Worm (Caenorhabditis elegans): ENCODE data around the gene F20E11.17.

- TF ChIP-seq ztf-29 (GFP tag; IDR thresholded peaks at IDR 0.05) (no peak), cog-1 (tag; optimal IDR thresholded peaks at IDR 0.05) (no peak), flt-1 (GFP tag; IDR thresholded peaks at IDR 0.05) (no peak), T22C8.4 (GFP tag; IDR thresholded peaks at IDR 0.05) (no peak), ztf-23 (GFP tag; IDR thresholded peaks at IDR 0.05) (no peak), ref-1 (GFP tag; conservative IDR thresholded peaks at IDR 0.05) (no peak), med-1 (GFP tag; optimal IDR thresholded peaks at IDR 0.05; ENCODE audit: insufficient read depth) (no peak), tab-1 (GFP tag; IDR thresholded peaks at IDR 0.05) (no peak), klf-2 (GFP tag; conservative IDR thresholded peaks at IDR 0.05) (no peak)
Measured at ce11 chrV:17458069-17458468, 11.0 kb downstream of the F20E11.17 start, which contains the start of gene str-200.
